Fruit fly (Drosophila melanogaster): ENCODE results near the gene ImpL2.
A peak's percentile ranks its signal among the peaks of the same experiment; 100 is the strongest.

The ImpL2 gene

DNA sequence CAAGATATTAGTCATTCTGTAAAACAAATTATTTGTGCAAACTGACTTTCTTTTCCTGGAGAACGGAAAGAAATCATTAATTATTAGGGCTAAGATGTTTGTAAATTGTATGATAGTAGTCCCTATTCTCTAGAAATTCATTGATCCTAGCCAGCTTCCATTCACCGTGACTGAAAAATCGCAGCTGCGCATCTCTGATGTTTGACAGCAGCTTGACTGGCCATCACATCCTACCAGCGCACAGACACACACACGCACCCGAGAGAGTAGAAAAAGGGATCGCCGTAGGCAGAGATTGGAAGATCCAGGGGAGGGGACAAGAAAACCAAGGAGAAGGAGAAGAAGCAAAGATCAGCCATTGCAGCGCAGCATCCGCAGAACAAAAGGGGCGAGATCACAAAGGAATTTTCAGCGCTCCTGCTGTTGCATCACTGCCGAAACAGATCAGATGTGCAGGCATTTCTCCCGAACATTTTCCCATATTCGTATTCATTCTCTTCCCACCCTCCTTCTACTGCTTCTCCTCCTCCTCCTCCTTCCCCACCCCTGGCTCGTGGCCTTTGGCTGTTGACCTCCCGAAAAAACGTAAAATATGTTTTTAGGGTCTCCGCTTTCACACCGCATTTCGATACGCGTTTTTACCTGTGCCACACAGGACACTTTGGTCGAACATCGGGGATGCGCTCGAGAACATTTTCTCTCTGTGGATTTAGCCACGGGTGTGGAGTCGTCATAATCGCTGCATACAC is 17.1 kb upstream of the ImpL2 start (continued):
- no peak for TF ChIP-seq Lpt (GFP tag; optimal IDR thresholded peaks at IDR 0.05)
- no peak for TF ChIP-seq pdm3 (GFP tag; optimal IDR thresholded peaks at IDR 0.05)
- TF ChIP-seq CG8319 (GFP tag; optimal IDR thresholded peaks at IDR 0.05) = peak; percentile 21
- TF ChIP-seq CG6276 (GFP tag; optimal IDR thresholded peaks at IDR 0.05) = no peak
- no peak for TF ChIP-seq salr (GFP tag; optimal IDR thresholded peaks at IDR 0.05)
- no peak for TF ChIP-seq CG1621 (tag; optimal IDR thresholded peaks at IDR 0.05)
- TF ChIP-seq CG34406 (GFP tag; optimal IDR thresholded peaks at IDR 0.05) = no peak
- TF ChIP-seq CG4318 (GFP tag; optimal IDR thresholded peaks at IDR 0.05) = no peak
- no peak for TF ChIP-seq CG31627 (GFP tag; optimal IDR thresholded peaks at IDR 0.05)
- TF ChIP-seq achi (GFP tag; optimal IDR thresholded peaks at IDR 0.05) = no peak
- no peak for TF ChIP-seq CG16779 (tag; optimal IDR thresholded peaks at IDR 0.05)
- TF ChIP-seq CG6792 (GFP tag; optimal IDR thresholded peaks at IDR 0.05) = peak; percentile 50
- TF ChIP-seq CG11902 (GFP tag; optimal IDR thresholded peaks at IDR 0.05) = no peak
- no peak for TF ChIP-seq fd85E (GFP tag; optimal IDR thresholded peaks at IDR 0.05)
- no peak for TF ChIP-seq Met (GFP tag; optimal IDR thresholded peaks at IDR 0.05)
- peak; percentile 33; the same call in 1 of the 3 replicates for TF ChIP-seq CG6163 (GFP tag; IDR thresholded peaks at IDR 0.05)
- no peak for TF ChIP-seq Eip75B (GFP tag; optimal IDR thresholded peaks at IDR 0.05)
- no peak for TF ChIP-seq cyc (GFP tag; optimal IDR thresholded peaks at IDR 0.05)
- TF ChIP-seq Sox14 (GFP tag; optimal IDR thresholded peaks at IDR 0.05) = peak; percentile 53
- peak; percentile 33 for TF ChIP-seq CG32006 (GFP tag; optimal IDR thresholded peaks at IDR 0.05)
- no peak for TF ChIP-seq OdsH (GFP tag; optimal IDR thresholded peaks at IDR 0.05)
- no peak for TF ChIP-seq CG6854 (GFP tag; optimal IDR thresholded peaks at IDR 0.05)
- TF ChIP-seq fd59A (GFP tag; optimal IDR thresholded peaks at IDR 0.05) = peak; percentile 25
- TF ChIP-seq net (GFP tag; optimal IDR thresholded peaks at IDR 0.05) = peak; percentile 30
- no peak for TF ChIP-seq CG3032 (tag; optimal IDR thresholded peaks at IDR 0.05)
- TF ChIP-seq esn (GFP tag; optimal IDR thresholded peaks at IDR 0.05) = no peak
- TF ChIP-seq dsx (GFP tag; optimal IDR thresholded peaks at IDR 0.05; ENCODE audit: poor library complexity, severe bottlenecking) = no peak
- TF ChIP-seq svp (GFP tag) = peak; percentile 95
- TF ChIP-seq Hr4 (GFP tag; optimal IDR thresholded peaks at IDR 0.05) = no peak
- peak; percentile 16 for TF ChIP-seq spab (GFP tag; optimal IDR thresholded peaks at IDR 0.05)

DNA sequence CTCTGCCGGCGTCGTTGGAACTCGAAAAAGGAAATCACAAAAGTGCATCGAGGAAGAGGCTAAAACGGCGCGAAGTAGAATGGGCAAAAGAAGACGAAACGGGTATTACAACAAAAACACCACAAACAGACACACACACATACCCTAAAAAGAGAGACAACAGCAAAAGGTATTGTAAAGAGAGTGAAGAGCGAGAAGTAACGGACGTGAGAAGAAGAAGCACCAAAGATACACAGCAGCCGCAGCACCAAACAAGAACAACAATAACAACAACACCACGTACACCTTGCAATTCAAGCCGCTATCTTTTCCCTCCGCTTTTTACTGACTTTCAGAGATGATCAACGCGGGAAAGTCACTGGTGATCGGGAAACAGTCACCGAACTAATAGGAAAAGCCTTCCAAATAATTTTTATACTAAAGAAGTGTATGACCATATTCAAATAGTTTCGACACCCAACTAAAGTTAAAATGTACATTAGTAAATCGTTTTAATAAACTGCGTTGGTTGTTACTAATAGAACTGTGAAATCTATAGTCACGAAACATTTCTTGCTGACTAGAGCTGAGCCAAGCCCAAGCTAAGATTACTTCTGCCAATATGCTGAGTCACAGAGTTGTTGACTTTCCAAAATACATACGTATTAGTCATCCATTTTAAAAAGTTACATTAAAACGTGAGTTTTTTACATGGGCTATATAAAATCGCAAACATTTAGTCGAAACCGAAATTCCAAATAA is 16.3 kb upstream of the ImpL2 start:
- peak; percentile 53 for TF ChIP-seq CG6163 (GFP tag; IDR thresholded peaks at IDR 0.05)
- TF ChIP-seq CG7368 (GFP tag; optimal IDR thresholded peaks at IDR 0.05) = no peak
- no peak for TF ChIP-seq CG9139 (GFP tag; optimal IDR thresholded peaks at IDR 0.05)
- no peak for TF ChIP-seq Sox102F (GFP tag; optimal IDR thresholded peaks at IDR 0.05)
- TF ChIP-seq esn (GFP tag; optimal IDR thresholded peaks at IDR 0.05) = peak; percentile 33
- TF ChIP-seq CG10631 (GFP tag; optimal IDR thresholded peaks at IDR 0.05) = no peak
- TF ChIP-seq dsx (GFP tag; optimal IDR thresholded peaks at IDR 0.05; ENCODE audit: poor library complexity, severe bottlenecking) = peak; percentile 25

DNA sequence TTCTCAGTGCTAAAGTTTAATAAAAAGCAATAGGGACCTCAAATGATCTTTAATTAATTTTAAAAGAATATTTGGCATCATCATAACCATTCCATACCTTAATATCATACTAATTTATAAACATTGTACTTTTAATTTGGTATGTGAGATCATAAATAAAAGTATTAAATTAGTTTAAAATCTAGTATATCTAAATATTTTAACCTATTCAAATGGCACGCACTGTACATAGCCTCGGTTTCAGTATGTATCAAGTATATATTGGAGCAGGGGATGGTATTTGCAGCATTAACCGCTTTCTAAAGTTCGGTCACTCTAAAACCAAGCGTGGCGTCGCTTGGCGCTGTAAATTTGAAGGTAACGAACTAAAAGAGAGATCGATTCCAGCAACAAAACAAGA is 6.5 kb upstream of the ImpL2 start, which contains the start of gene pav:
pav (plus strand) TSS at position 307 of the 400 bp plus-strand sequence.
- TF ChIP-seq fd85E (GFP tag; optimal IDR thresholded peaks at IDR 0.05) (no peak), lz (GFP tag; optimal IDR thresholded peaks at IDR 0.05) (peak; percentile 13), CG15336 (GFP tag; IDR thresholded peaks at IDR 0.05) (peak; percentile 63), CG3032 (tag; optimal IDR thresholded peaks at IDR 0.05) (peak; percentile 48), fd59A (GFP tag; optimal IDR thresholded peaks at IDR 0.05) (no peak), CG6163 (GFP tag; IDR thresholded peaks at IDR 0.05) (0 out of 3 replicates have a peak, but pooled peaks have one; percentile 48), Met (GFP tag; optimal IDR thresholded peaks at IDR 0.05) (no peak), CG7368 (GFP tag; optimal IDR thresholded peaks at IDR 0.05) (no peak), CG8119 (GFP tag; IDR thresholded peaks at IDR 0.05) (peak; percentile 35; the same call in 2 of the 3 replicates), CG9139 (GFP tag; optimal IDR thresholded peaks at IDR 0.05) (no peak), esn (GFP tag; optimal IDR thresholded peaks at IDR 0.05) (peak; percentile 54), Hr38 (GFP tag; optimal IDR thresholded peaks at IDR 0.05) (no peak), eg (GFP tag; IDR thresholded peaks at IDR 0.05) (peak; percentile 74), pdm3 (GFP tag; optimal IDR thresholded peaks at IDR 0.05) (no peak)

Data from whole organism, prepupa.